Worm (Caenorhabditis elegans) whole organism, dauer: ENCODE data around the gene smc-4.

Source experiments
- unc-62 ChIP-seq: sonication (generic microtip); optimal IDR thresholded peaks from 2 replicates; lab custom pipeline; 2017; ENCODE audit warnings: missing biosample characterization, missing genetic modification reagents, missing genetic modification characterization

Gene smc-4

ce11 chrIII:4587177-4587576 lies at the start of gene smc-4, which contains the start of gene F35G12.7:
TSS of gene smc-4 (plus strand) at chrIII:4587501.
TSS of gene F35G12.7 (minus strand) at chrIII:4587330.
- TF ChIP-seq unc-62 = no peak

DNA sequence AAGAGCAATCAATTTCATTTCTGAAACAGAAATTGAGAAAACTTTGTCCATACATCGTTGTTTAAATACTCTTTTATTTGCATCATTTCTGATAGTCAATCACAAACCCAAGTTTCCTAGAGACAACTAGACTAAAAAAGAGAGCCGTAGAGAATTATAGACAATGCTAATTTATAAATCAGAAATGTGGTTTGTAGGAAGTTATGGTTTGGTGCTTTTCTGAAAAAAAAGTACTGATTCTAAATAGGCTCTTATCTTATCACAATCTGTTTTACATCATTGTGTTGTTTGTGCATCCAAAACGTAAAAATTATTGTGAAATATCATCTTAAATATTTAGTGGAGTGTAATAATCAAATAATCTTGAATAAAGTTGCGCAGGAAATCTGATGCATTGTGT lies 46.7 kb upstream of the smc-4 start, which contains the start of gene ugt-62:
Gene ugt-62 (minus strand): TSS at position 20 of the 400 bp plus-strand sequence.
- no peak for TF ChIP-seq unc-62

DNA sequence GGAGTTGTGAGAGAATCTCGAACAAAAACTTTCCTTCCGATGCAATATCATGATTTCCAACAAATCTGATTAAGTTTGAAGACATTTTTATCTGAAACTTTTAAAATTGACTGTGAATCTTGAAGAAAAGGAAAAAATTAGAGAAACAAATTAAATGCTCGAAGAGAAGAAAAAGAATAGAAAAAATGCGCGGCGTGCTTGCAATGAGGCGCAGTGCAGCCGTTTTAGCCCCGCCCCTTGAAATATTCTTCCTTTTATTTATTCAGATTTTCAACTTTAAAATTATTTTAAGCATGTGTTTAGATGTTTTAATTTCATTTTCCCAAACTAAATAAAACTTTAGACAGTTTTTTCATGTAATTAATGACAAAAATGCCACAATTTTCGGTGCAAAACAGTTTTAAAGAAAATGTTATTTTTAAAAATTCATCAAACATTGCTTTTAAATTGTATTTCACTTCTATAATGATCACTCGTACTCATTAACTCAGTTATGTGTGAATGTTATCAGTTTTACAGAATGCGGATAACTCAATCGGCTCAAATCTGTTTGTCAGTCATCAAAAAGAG lies 44.9 kb upstream of the smc-4 start, which contains the start of the genes mrps-34 and cisd-3.1:
Gene mrps-34 (minus strand): TSS at position 91 of the 570 bp plus-strand sequence.
Gene cisd-3.1 (plus strand): TSS at position 520 of the 570 bp plus-strand sequence.
- no peak for TF ChIP-seq unc-62

DNA sequence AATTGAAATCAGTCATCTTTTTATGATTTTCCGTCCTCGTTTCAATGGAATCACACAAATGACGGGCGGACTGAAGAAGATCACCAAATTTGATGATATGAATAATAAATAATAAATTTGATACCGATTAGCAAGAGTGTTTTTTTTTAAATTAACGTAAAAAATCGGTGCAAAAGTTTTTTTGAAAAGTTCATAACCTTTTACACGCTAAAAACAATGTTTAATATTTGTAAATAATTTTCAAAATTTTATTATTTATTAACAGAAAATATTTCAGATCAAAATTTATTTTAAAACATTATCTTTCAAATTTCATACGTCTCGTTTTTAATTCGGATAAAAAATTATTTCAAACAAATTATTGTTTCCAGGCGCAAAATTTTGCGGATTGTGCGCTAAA lies 42.3 kb upstream of the smc-4 start, which contains the start of gene M88.3:
Gene M88.3 (minus strand): TSS at position 101 of the 400 bp plus-strand sequence.
- no peak for TF ChIP-seq unc-62

ce11 chrIII:4548739-4549138 lies 38.6 kb upstream of the smc-4 start, which contains the start of gene M88.4:
TSS of gene M88.4 (plus strand) at chrIII:4549039.
- no peak for TF ChIP-seq unc-62

DNA sequence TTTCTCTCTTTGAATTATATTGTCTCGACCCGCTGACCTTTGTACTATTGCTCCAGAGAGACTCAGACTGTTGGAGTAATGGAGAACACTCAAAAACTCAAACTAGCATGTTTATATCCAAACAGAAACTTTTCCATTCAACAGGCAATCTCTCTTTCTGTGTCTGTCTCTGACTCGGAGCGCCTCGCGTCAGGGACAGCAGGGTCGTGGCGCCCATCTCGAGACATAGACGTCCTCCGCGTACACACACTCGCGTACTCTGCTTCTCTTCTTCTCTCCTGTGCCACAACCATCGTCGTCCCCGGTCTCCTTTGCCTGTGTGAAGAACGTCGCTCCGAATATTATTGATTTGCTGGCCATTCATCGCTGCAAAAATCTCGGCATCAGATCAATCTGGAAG lies 35.3 kb upstream of the smc-4 start:
- no peak for TF ChIP-seq unc-62

DNA sequence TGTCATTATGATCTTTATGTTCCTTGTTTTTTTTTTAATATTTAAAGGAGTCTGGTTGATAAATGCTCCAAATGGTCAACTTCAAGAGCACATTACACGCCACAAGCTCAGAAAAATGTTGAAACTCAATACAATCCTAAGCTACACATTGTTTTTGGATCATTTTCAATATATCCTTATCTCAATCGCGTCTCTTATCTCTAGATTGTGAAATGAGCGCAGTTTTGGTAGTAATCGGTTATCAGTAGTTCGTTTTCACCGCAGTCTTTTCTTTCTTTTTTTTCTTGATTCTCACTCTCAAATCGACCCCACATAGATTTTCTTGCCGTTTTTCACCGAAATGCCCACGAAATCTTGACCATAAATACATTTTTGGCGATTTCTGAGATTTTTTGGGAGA lies 34.4 kb upstream of the smc-4 start:
- TF ChIP-seq unc-62 = no peak

- TF ChIP-seq unc-62 = no peak
These were observed 34.0 kb upstream of the smc-4 start, which contains the start of gene imph-1 for ce11 chrIII:4553316-4553715. TSS of gene imph-1 (plus strand) at chrIII:4553616.

ce11 chrIII:4555345-4555744 lies 32.0 kb upstream of the smc-4 start:
- no peak for TF ChIP-seq unc-62

- no peak for TF ChIP-seq unc-62
These were observed 26.9 kb upstream of the smc-4 start for ce11 chrIII:4560393-4560890.

ce11 chrIII:4561286-4561685 lies 26.0 kb upstream of the smc-4 start:
- TF ChIP-seq unc-62 = no peak

DNA sequence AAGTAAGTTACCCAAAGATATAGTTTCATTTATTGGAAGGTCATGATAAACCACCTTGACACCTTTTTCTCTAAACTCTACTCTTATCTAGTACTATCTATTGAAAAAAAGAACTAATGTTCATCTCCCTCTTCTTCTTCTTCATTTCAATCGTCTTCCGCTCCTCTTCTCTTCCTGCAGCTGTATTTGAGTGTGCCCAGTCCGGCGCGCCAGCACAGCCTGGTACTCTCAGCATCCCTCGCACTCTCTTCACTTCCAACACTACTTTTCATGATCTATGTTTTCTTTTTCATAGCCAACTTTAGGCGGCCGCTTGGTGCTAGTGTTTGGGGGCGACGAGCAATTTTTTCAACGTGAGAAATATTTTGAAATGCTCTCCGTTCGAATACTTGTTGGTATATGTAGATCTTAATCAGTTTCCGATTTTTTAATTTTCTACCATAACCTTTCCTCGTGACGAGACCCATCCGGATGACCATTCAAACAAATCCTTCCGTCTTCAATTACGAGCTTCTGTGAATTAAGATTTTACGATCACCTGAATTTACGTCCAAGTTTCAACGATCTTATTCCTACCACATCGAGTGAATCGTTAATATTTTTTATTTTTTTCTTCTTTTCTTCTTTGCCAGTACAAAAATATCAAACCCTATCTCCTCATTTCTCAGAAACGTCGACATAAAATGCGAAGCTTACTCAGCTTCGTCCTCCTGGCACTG lies 25.1 kb upstream of the smc-4 start, which contains the start of gene pan-1:
Gene pan-1 (plus strand): TSS at position 669 of the 719 bp plus-strand sequence.
- no peak for TF ChIP-seq unc-62

- TF ChIP-seq unc-62 = no peak
These were observed 19.3 kb upstream of the smc-4 start, which contains the start of gene mlcd-1 for ce11 chrIII:4568030-4568429. TSS of gene mlcd-1 (minus strand) at chrIII:4568130.

DNA sequence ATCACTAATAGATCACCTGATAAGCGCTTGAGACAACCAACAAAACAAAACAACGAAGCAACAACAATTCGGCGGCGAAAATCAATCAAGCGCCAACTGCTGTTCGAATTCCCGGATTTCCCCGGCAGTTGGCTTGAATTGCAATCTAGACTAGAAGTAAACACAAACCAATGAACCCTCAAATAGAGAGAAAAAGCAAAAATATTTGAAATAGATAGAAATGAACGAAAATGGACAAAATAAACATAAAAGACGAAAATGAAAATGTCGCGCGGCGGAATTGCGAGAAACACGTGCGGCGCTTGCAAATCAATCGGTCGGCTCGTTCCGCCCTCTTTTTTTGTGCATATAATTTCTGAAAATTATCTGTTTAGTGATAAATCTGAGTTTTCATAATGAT lies 18.8 kb upstream of the smc-4 start, which contains the start of gene idhg-1:
Gene idhg-1 (plus strand): TSS at position 343 of the 400 bp plus-strand sequence.
- TF ChIP-seq unc-62 = no peak

ce11 chrIII:4578385-4578903 lies 8.9 kb upstream of the smc-4 start, which contains the start of the genes sel-5 and wdr-48:
TSS of gene sel-5 (minus strand) at chrIII:4578437.
TSS of gene wdr-48 (plus strand) at chrIII:4578853.
- TF ChIP-seq unc-62 = no peak

ce11 chrIII:4581495-4581894 lies 5.8 kb upstream of the smc-4 start, which contains the start of gene F35G12.12:
TSS of gene F35G12.12 (plus strand) at chrIII:4581795.
- TF ChIP-seq unc-62 = no peak

ce11 chrIII:4584068-4584566 lies 3.2 kb upstream of the smc-4 start, which contains the start of gene F35G12.5:
TSS of gene F35G12.5 (plus strand) at chrIII:4584118.
- no peak for TF ChIP-seq unc-62
